Fruit fly (Drosophila melanogaster): ENCODE data around the gene CG9988.

CG9988 gene

DNA sequence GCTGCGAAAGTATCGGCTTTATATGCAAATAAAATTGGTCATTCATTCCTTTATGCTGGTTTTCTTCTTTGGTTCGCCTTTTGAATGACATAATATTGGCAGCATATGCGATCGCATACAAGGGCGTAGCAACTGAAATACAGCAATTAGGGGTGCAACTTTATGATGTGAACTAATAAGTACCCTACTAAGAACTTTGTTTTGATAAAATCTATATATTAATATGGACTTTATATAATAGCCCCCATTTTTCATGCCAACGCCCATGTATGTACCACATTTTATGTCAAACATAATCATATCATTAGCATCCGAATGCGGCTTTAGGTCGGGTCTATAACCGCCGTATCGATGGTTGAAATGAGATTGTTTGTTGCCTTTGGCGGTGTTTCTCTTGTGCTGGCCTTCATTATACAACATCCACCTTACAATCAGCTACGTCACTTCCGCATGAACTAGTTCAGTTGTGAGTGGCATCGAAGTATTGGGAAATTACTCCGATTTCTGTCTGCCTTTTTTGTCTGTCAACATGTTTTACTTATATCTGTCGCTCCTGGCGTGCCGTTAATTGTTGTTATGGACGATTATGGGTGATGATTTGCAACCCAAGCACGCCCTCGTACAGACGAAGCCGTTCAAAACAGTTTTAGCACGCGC, 40.8 kb downstream of the CG9988 start (continued):
- TF ChIP-seq dmrt99B (tag; optimal IDR thresholded peaks at IDR 0.05) (peak; percentile 71), CG4404 (GFP tag; IDR thresholded peaks at IDR 0.05) (peak; percentile 14; the same call in 1 of the 2 replicates), CG17328 (GFP tag; IDR thresholded peaks at IDR 0.05) (no peak), Fer3 (tag; optimal IDR thresholded peaks at IDR 0.05) (peak; percentile 66), CG7839 (tag; optimal IDR thresholded peaks at IDR 0.05) (peak; percentile 73), CG10209 (GFP tag; optimal IDR thresholded peaks at IDR 0.05) (peak; percentile 47), CG15696 (tag; optimal IDR thresholded peaks at IDR 0.05) (no peak), salm (tag; optimal IDR thresholded peaks at IDR 0.05) (peak; percentile 49), Eip74EF (GFP tag; optimal IDR thresholded peaks at IDR 0.05) (peak in 1 of 2 experiments; percentile 93), CG8281 (tag; optimal IDR thresholded peaks at IDR 0.05) (peak; percentile 16), NC2α (GFP tag; optimal IDR thresholded peaks at IDR 0.05) (no peak), ranshi (GFP tag; IDR thresholded peaks at IDR 0.05) (peak; percentile 67; the same call in 1 of the 2 replicates), E2f2 (GFP tag; IDR thresholded peaks at IDR 0.05) (peak; percentile 12; the same call in 1 of the 2 replicates), CG6272 (GFP tag; IDR thresholded peaks at IDR 0.05) (peak; percentile 60), CG17568 (GFP tag; optimal IDR thresholded peaks at IDR 0.05) (peak; percentile 10), Ets65A (GFP tag) (peak; percentile 90), CG12219 (GFP tag; optimal IDR thresholded peaks at IDR 0.05) (peak; percentile 46), CG14441 (GFP tag; IDR thresholded peaks at IDR 0.05) (peak; percentile 83), lmd (GFP tag; IDR thresholded peaks at IDR 0.05) (peak; percentile 78), Med (GFP tag) (peak; percentile 90), bowl (GFP tag; IDR thresholded peaks at IDR 0.05) (no peak), ems (GFP tag; optimal IDR thresholded peaks at IDR 0.05) (peak; percentile 1), ken (GFP tag; IDR thresholded peaks at IDR 0.05) (peak; percentile 53; the same call in 1 of the 3 replicates), seq (GFP tag; IDR thresholded peaks at IDR 0.05) (no peak), az2 (GFP tag; optimal IDR thresholded peaks at IDR 0.05) (peak; percentile 20), B-H1 (GFP tag; IDR thresholded peaks at IDR 0.05) (peak; percentile 45; the same call in 2 of the 3 replicates), Abd-B (GFP tag; optimal IDR thresholded peaks at IDR 0.05) (peak; percentile 53), crol (GFP tag; IDR thresholded peaks at IDR 0.05) (no peak), CG1603 (tag; optimal IDR thresholded peaks at IDR 0.05) (peak; percentile 46), CG9817 (tag; optimal IDR thresholded peaks at IDR 0.05) (peak; percentile 59), slbo (GFP tag; IDR thresholded peaks at IDR 0.05) (peak; percentile 79), CG6854 (GFP tag; optimal IDR thresholded peaks at IDR 0.05) (peak; percentile 28), sisA (GFP tag; IDR thresholded peaks at IDR 0.05) (peak; percentile 63), CG10979 (tag; optimal IDR thresholded peaks at IDR 0.05) (no peak), vvl (GFP tag; IDR thresholded peaks at IDR 0.05) (peak; percentile 74), CG12769 (tag; optimal IDR thresholded peaks at IDR 0.05) (peak; percentile 77), CG11093 (GFP tag; IDR thresholded peaks at IDR 0.05) (peak; percentile 48; the same call in 1 of the 3 replicates), croc (GFP tag; conservative IDR thresholded peaks at IDR 0.05) (no peak), ara (GFP tag; IDR thresholded peaks at IDR 0.05) (no peak), CG3847 (GFP tag; IDR thresholded peaks at IDR 0.05) (peak; percentile 66), oc (tag; optimal IDR thresholded peaks at IDR 0.05) (peak; percentile 48), Taf1 (GFP tag; IDR thresholded peaks at IDR 0.05) (0 out of 2 replicates have a peak, but pooled peaks have one; percentile 43), esg (GFP tag; conservative IDR thresholded peaks at IDR 0.05) (peak; percentile 64), mld (GFP tag; IDR thresholded peaks at IDR 0.05; ENCODE audit: partially characterized antibody) (no peak), CG14014 (GFP tag; IDR thresholded peaks at IDR 0.05) (peak; percentile 74), sd (tag; optimal IDR thresholded peaks at IDR 0.05) (peak; percentile 57), HHEX (GFP tag; optimal IDR thresholded peaks at IDR 0.05) (peak; percentile 58), CG6175 (GFP tag; IDR thresholded peaks at IDR 0.05) (0 out of 3 replicates have a peak, but pooled peaks have one; percentile 39), Side (GFP tag; optimal IDR thresholded peaks at IDR 0.05) (no peak), CG4730 (GFP tag; IDR thresholded peaks at IDR 0.05) (peak; percentile 56)

Measured in whole organism, embryonic.